Worm (Caenorhabditis elegans) whole organism, late embryonic: ENCODE measurements around the gene rab-3.

Experiments used
- ama-1 ChIP-seq: fragments of 150-350 bp; optimal IDR thresholded peaks from 2 replicates; lab custom pipeline; 2014
- ceh-2 ChIP-seq: sonication (generic microtip); optimal IDR thresholded peaks from 2 replicates; lab custom pipeline; 2016; ENCODE audit warnings: missing genotype, missing genetic modification characterization, missing compliant biosample characterization
- ceh-9 ChIP-seq: sonication (generic microtip); optimal IDR thresholded peaks from 2 replicates; lab custom pipeline; 2016; ENCODE audit warnings: mild to moderate bottlenecking, missing genetic modification characterization, inconsistent platforms, missing compliant biosample characterization
- elt-2 ChIP-seq: sonication (generic microtip); optimal IDR thresholded peaks from 2 replicates; lab custom pipeline; 2016; ENCODE audit warnings: missing genetic modification reagents, missing genetic modification characterization, missing compliant biosample characterization
- fax-1 ChIP-seq: sonication (generic microtip); optimal IDR thresholded peaks from 2 replicates; lab custom pipeline; 2016; ENCODE audit warnings: missing genotype, missing genetic modification characterization, missing compliant biosample characterization
- gmeb-2 ChIP-seq: sonication (generic microtip); optimal IDR thresholded peaks from 2 replicates; lab custom pipeline; 2016; ENCODE audit warnings: missing genetic modification characterization, inconsistent platforms, missing compliant biosample characterization
- hlh-30 ChIP-seq: sonication (generic microtip); optimal IDR thresholded peaks from 2 replicates; lab custom pipeline; 2017; ENCODE audit warnings: antibody characterized with exemption, missing genetic modification characterization, missing compliant biosample characterization; ENCODE audit not compliant: insufficient read depth
- lin-11 ChIP-seq: fragments of 200-800 bp; sonication (Bioruptor generic); optimal IDR thresholded peaks from 2 replicates; lab custom pipeline; 2018; ENCODE audit warnings: mild to moderate bottlenecking, missing genetic modification characterization, missing compliant biosample characterization
- nhr-11 ChIP-seq: fragments of 150-350 bp; optimal IDR thresholded peaks from 2 replicates; lab custom pipeline; 2014; ENCODE audit warnings: missing biosample characterization, missing genetic modification characterization
- pha-4 ChIP-seq: fragments of 150-350 bp; optimal IDR thresholded peaks from 2 replicates; lab custom pipeline; 2018; ENCODE audit warnings: missing biosample characterization, missing genetic modification reagents, missing genetic modification characterization
- pqm-1 ChIP-seq: sonication (generic microtip); optimal IDR thresholded peaks from 2 replicates; lab custom pipeline; 2016; ENCODE audit warnings: missing genetic modification characterization, missing compliant biosample characterization
- tbx-2 ChIP-seq: sonication (generic microtip); optimal IDR thresholded peaks from 2 replicates; lab custom pipeline; 2016; ENCODE audit warnings: missing genetic modification characterization, missing compliant biosample characterization
- unc-3 ChIP-seq, 2 experiments: fragments of 200-800 bp in 1 of 2; sonication (Bioruptor generic) in 1 of 2; sonication (generic microtip) in 1 of 2; conservative IDR thresholded peaks in 1 of 2; optimal IDR thresholded peaks in 1 of 2; 2 replicates each; pipeline versions ENCODE4 v1.3.6 to Lab custom; 2016 to 2022; ENCODE audit warnings: missing compliant biosample characterization in 2 of 2, missing genetic modification characterization in 2 of 2, missing genetic modification reagents in 1 of 2

ce11 chrII:5727707-5728106, at the start of gene rab-3:
- TF ChIP-seq hlh-30 (tag; lab: Kevin White, UChicago) (no peak), gmeb-2 (no peak), ama-1 (lab: Kevin White, UChicago) (no peak), nhr-11 (tag; lab: Kevin White, UChicago) (no peak), ceh-2 (tag; lab: Kevin White, UChicago) (no peak), fax-1 (tag; lab: Kevin White, UChicago) (no peak), elt-2 (tag; lab: Kevin White, UChicago) (no peak), lin-11 (tag; lab: Kevin White, UChicago) (no peak), ceh-9 (tag; lab: Kevin White, UChicago) (no peak), pqm-1 (tag; lab: Kevin White, UChicago) (no peak), unc-3 (GFP tag; conservative IDR thresholded peaks at IDR 0.05; lab: Robert Waterston, UW) (no peak), unc-3 (tag; optimal IDR thresholded peaks at IDR 0.05; lab: Kevin White, UChicago) (no peak), pha-4 (tag; lab: Kevin White, UChicago) (no peak), tbx-2 (tag; lab: Kevin White, UChicago) (no peak)
